Fruit fly (Drosophila melanogaster) whole organism, prepupa: ENCODE measurements around the gene CG11095.
A peak's percentile ranks its signal among the peaks of the same experiment; 100 is the strongest.

Experiments
- CG11902 ChIP-seq: fragments of 200-800 bp; sonication (Bioruptor generic); optimal IDR thresholded peaks from 3 replicates; lab custom pipeline; 2016; ENCODE audit warnings: missing biosample characterization, missing genetic modification characterization
- CG3032 ChIP-seq: fragments of 200-800 bp; optimal IDR thresholded peaks from 2 replicates; lab custom pipeline; 2019; ENCODE audit warnings: missing biosample characterization, mild to moderate bottlenecking, missing genetic modification characterization, moderate library complexity
- Eip78C ChIP-seq: fragments of 200-800 bp; sonication (Bioruptor generic); peaks from one replicate; lab custom pipeline; 2016; ENCODE audit warnings: missing biosample characterization, missing genetic modification characterization
- Ets21C ChIP-seq: fragments of 200-800 bp; sonication (Bioruptor generic); optimal IDR thresholded peaks from 3 replicates; lab custom pipeline; 2016; ENCODE audit warnings: missing biosample characterization, missing genetic modification characterization
- Hr39 ChIP-seq: fragments of 200-800 bp; sonication (Bioruptor generic); optimal IDR thresholded peaks from 2 replicates; lab custom pipeline; 2016; ENCODE audit warnings: missing biosample characterization, missing genetic modification characterization
- acj6 ChIP-seq: fragments of 200-800 bp; sonication (Bioruptor generic); optimal IDR thresholded peaks from 3 replicates; lab custom pipeline; 2016; ENCODE audit warnings: missing biosample characterization, missing genetic modification characterization
- fkh ChIP-seq: fragments of 200-800 bp; sonication (Bioruptor generic); optimal IDR thresholded peaks from 3 replicates; lab custom pipeline; 2017; ENCODE audit warnings: missing biosample characterization, mild to moderate bottlenecking, missing genetic modification characterization, moderate library complexity
- net ChIP-seq: fragments of 200-800 bp; sonication (Bioruptor generic); optimal IDR thresholded peaks from 3 replicates; lab custom pipeline; 2016; ENCODE audit warnings: missing biosample characterization, missing genetic modification characterization
- ss ChIP-seq, 2 experiments: fragments of 200-800 bp; sonication (Bioruptor generic); optimal IDR thresholded peaks; 2 replicates in 1 of 2; 3 replicates in 1 of 2; lab custom pipeline; 2017 to 2018; ENCODE audit warnings: mild to moderate bottlenecking in 2 of 2, missing biosample characterization in 2 of 2, missing genetic modification characterization in 2 of 2, moderate library complexity in 1 of 2
- topi ChIP-seq: fragments of 200-800 bp; sonication (Bioruptor generic); optimal IDR thresholded peaks from 3 replicates; lab custom pipeline; 2016; ENCODE audit warnings: missing biosample characterization, missing genetic modification characterization

DNA sequence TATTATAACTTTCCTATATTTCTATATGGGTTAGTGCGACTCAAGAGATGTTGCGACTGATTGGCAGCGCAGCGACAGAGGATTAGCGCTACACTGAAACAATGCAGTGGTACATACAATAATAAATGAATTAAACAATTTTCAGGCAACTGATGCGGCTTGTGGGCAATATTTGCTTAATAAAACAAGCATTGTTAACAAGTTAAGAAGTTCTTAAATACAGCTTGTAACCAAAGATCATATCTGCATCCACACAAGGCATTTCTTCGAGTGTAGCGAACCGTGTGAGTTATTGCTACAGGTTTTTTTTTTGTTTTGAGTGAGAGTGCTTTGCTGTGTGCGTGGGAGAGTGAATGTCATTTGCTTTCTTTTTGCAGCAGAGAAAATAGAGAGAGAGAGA, 27.4 kb downstream of the CG11095 start:
- peak; percentile 63 to 85 for TF ChIP-seq ss (GFP tag; optimal IDR thresholded peaks at IDR 0.05; lab: Kevin White, UChicago)
- TF ChIP-seq Hr39, result peak; percentile 90
- peak; percentile 93 for TF ChIP-seq net (GFP tag; lab: Kevin White, UChicago)
- TF ChIP-seq CG11902 (GFP tag; lab: Kevin White, UChicago), result peak; percentile 79
- TF ChIP-seq Eip78C (GFP tag; lab: Kevin White, UChicago), result peak; percentile 97
- TF ChIP-seq acj6 (GFP tag; lab: Kevin White, UChicago), result peak; percentile 87
- peak; percentile 64 for TF ChIP-seq CG3032
- TF ChIP-seq Ets21C (GFP tag; lab: Kevin White, UChicago), result peak; percentile 81
- peak; percentile 91 for TF ChIP-seq topi
- TF ChIP-seq fkh (GFP tag; lab: Kevin White, UChicago), result peak; percentile 20
